Worm (Caenorhabditis elegans) whole organism, mixed stage, embryonic: Measurements from ENCODE around the gene sra-10.
"Not testable (repeated sequence)": the region's sequence is repeated elsewhere in the genome, so short reads cannot be mapped to it uniquely, and the experiment has no call there.

Source experiments
- M03D4.4 ChIP-seq: sonication (generic microtip); optimal IDR thresholded peaks from 2 replicates; lab custom pipeline; 2017; ENCODE audit warnings: mild to moderate bottlenecking, missing genetic modification characterization, missing compliant biosample characterization
- bed-3 ChIP-seq: fragments of 200-800 bp; sonication (Bioruptor generic); optimal IDR thresholded peaks from 3 replicates; lab custom pipeline; 2018; ENCODE audit warnings: mild to moderate bottlenecking, missing genetic modification characterization, moderate library complexity, missing compliant biosample characterization
- blmp-1 ChIP-seq: fragments of 150-350 bp; optimal IDR thresholded peaks from 2 replicates; lab custom pipeline; 2014; ENCODE audit warnings: missing biosample characterization, missing genetic modification characterization
- ceh-39 ChIP-seq: fragments of 150-350 bp; optimal IDR thresholded peaks from 2 replicates; lab custom pipeline; 2014; ENCODE audit warnings: missing biosample characterization, missing genetic modification characterization
- ceh-43 ChIP-seq: fragments of 200-800 bp; sonication (Bioruptor generic); optimal IDR thresholded peaks from 2 replicates; lab custom pipeline; 2018; ENCODE audit warnings: mild to moderate bottlenecking, missing genetic modification characterization, moderate library complexity, missing compliant biosample characterization
- ceh-83 ChIP-seq: fragments of 200-800 bp; sonication (Bioruptor generic); optimal IDR thresholded peaks from 2 replicates; lab custom pipeline; 2018; ENCODE audit warnings: mild to moderate bottlenecking, missing genetic modification characterization, missing compliant biosample characterization
- ces-1 ChIP-seq: fragments of 150-350 bp; optimal IDR thresholded peaks from 2 replicates; lab custom pipeline; 2014; ENCODE audit warnings: missing biosample characterization, missing genetic modification reagents, missing genetic modification characterization
- cnd-1 ChIP-seq: fragments of 200-800 bp; sonication (Bioruptor generic); optimal IDR thresholded peaks from 2 replicates; lab custom pipeline; 2018; ENCODE audit warnings: mild to moderate bottlenecking, missing genetic modification characterization, missing compliant biosample characterization
- drap-1 ChIP-seq: fragments of 200-800 bp; sonication (Bioruptor generic); optimal IDR thresholded peaks from 3 replicates; lab custom pipeline; 2018; ENCODE audit warnings: mild to moderate bottlenecking, missing genetic modification characterization, missing compliant biosample characterization
- elt-1 ChIP-seq: sonication (generic microtip); optimal IDR thresholded peaks from 2 replicates; lab custom pipeline; 2017; ENCODE audit warnings: missing genetic modification characterization, mild to moderate bottlenecking, missing compliant biosample characterization, antibody characterized with exemption, moderate library complexity, borderline replicate concordance; ENCODE audit not compliant: insufficient read depth
- flh-1 ChIP-seq: fragments of 200-800 bp; sonication (Bioruptor generic); optimal IDR thresholded peaks from 2 replicates; lab custom pipeline; 2018; ENCODE audit warnings: mild to moderate bottlenecking, missing genetic modification characterization, moderate library complexity, missing compliant biosample characterization
- ham-2 ChIP-seq: fragments of 200-800 bp; sonication (Bioruptor generic); optimal IDR thresholded peaks from 2 replicates; lab custom pipeline; 2018; ENCODE audit warnings: mild to moderate bottlenecking, missing genetic modification characterization, missing compliant biosample characterization
- hlh-1 ChIP-seq: fragments of 150-350 bp; optimal IDR thresholded peaks from 2 replicates; lab custom pipeline; 2014; ENCODE audit warnings: missing biosample characterization, missing genetic modification reagents, missing genetic modification characterization
- lin-13 ChIP-seq: fragments of 150-350 bp; optimal IDR thresholded peaks from 2 replicates; lab custom pipeline; 2014; ENCODE audit warnings: missing biosample characterization, missing genetic modification characterization
- lin-32 ChIP-seq: fragments of 200-800 bp; sonication (Bioruptor generic); optimal IDR thresholded peaks from 2 replicates; lab custom pipeline; 2018; ENCODE audit warnings: mild to moderate bottlenecking, missing genetic modification characterization, missing compliant biosample characterization
- lsy-2 ChIP-seq: fragments of 150-350 bp; optimal IDR thresholded peaks from 2 replicates; lab custom pipeline; 2014; ENCODE audit warnings: missing biosample characterization, missing genetic modification characterization
- mab-5 ChIP-seq: fragments of 150-350 bp; optimal IDR thresholded peaks from 2 replicates; lab custom pipeline; 2014; ENCODE audit warnings: missing biosample characterization, missing genetic modification characterization
- mep-1 ChIP-seq: fragments of 150-350 bp; optimal IDR thresholded peaks from 2 replicates; lab custom pipeline; 2017; ENCODE audit warnings: missing biosample characterization, missing genetic modification reagents, missing genetic modification characterization, inconsistent platforms
- nhr-12 ChIP-seq: fragments of 150-350 bp; optimal IDR thresholded peaks from 2 replicates; lab custom pipeline; 2014; ENCODE audit warnings: missing biosample characterization, missing genetic modification characterization
- nhr-2 ChIP-seq: fragments of 150-350 bp; optimal IDR thresholded peaks from 2 replicates; lab custom pipeline; 2014; ENCODE audit warnings: missing biosample characterization, missing genetic modification characterization
- nhr-237 ChIP-seq: fragments of 150-350 bp; optimal IDR thresholded peaks from 2 replicates; lab custom pipeline; 2014; ENCODE audit warnings: missing biosample characterization, missing genetic modification characterization
- nhr-28 ChIP-seq: fragments of 150-350 bp; optimal IDR thresholded peaks from 2 replicates; lab custom pipeline; 2014; ENCODE audit warnings: missing biosample characterization, missing genetic modification characterization
- pha-4 ChIP-seq: fragments of 150-350 bp; optimal IDR thresholded peaks from 2 replicates; lab custom pipeline; 2018; ENCODE audit warnings: missing biosample characterization, missing genetic modification reagents, missing genetic modification characterization
- sem-2 ChIP-seq: fragments of 200-800 bp; sonication (Bioruptor generic); optimal IDR thresholded peaks from 2 replicates; lab custom pipeline; 2018; ENCODE audit warnings: mild to moderate bottlenecking, missing genetic modification characterization, missing compliant biosample characterization
- sptf-1 ChIP-seq: sonication (generic microtip); optimal IDR thresholded peaks from 2 replicates; lab custom pipeline; 2017; ENCODE audit warnings: mild to moderate bottlenecking, missing genetic modification characterization, moderate library complexity, missing compliant biosample characterization
- tbx-8 ChIP-seq: fragments of 200-800 bp; sonication (Bioruptor generic); optimal IDR thresholded peaks from 2 replicates; lab custom pipeline; 2018; ENCODE audit warnings: mild to moderate bottlenecking, missing genetic modification characterization, moderate library complexity, missing compliant biosample characterization
- unc-62 ChIP-seq: fragments of 150-350 bp; optimal IDR thresholded peaks from 2 replicates; lab custom pipeline; 2014; ENCODE audit warnings: missing biosample characterization, missing genetic modification reagents, missing genetic modification characterization
- zip-8 ChIP-seq: fragments of 150-350 bp; optimal IDR thresholded peaks from 2 replicates; lab custom pipeline; 2014; ENCODE audit warnings: missing biosample characterization, missing genetic modification characterization

Gene sra-10

DNA sequence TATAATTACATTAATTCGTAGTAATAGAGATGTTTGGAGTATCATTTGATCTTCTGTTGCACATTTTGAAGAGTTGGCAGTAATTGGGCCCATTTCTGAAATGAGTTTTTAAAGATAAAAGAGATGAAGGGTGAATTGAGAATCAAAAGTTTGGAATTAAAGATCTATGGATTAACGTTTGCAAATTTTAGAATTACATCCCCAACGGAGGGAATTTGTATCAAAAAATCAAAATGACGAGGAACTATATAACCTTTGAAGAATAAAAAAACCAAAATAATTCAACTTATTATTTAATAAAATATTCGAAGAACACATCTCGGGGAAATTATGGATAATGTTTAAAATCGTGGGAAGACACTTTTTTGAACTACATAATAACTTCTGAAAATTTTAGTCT lies at the start of gene sra-10:
Gene sra-10, minus strand, starts transcription at position 101 of the 400 bp plus-strand sequence.
- TF ChIP-seq pha-4 (tag; lab: Kevin White, UChicago) (no peak), nhr-12 (tag; lab: Kevin White, UChicago) (no peak), elt-1 (no peak), ceh-43 (GFP tag; lab: Kevin White, UChicago) (no peak), lsy-2 (tag; lab: Kevin White, UChicago) (no peak), nhr-28 (tag; lab: Kevin White, UChicago) (no peak), ham-2 (no peak), cnd-1 (tag; lab: Kevin White, UChicago) (no peak), drap-1 (GFP tag; lab: Kevin White, UChicago) (no peak), lin-13 (tag; lab: Kevin White, UChicago) (no peak), flh-1 (GFP tag; lab: Kevin White, UChicago) (no peak), ces-1 (GFP tag; lab: Kevin White, UChicago) (no peak), mab-5 (tag; lab: Kevin White, UChicago) (no peak)

DNA sequence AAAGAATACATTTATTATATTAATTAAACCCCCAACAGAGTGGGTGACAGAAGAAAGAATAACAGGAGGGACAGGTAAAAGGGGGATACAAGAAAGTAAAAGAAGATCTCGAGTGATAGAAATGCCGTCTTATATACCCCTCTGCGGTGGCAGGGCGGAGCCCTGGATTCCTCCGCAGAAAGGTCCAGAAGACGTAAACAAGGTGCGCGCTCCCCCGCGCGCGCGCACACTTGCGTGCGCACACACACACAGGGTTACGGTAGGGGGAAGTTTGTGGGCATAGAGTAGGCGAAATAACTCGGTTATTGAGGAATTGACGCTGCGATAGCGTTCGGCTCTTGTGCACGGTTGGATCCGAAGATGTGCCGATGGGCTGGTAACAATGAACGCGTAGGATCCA lies 47.0 kb upstream of the sra-10 start, which contains the start of gene R03D7.15:
Gene R03D7.15, plus strand, starts transcription at position 299 of the 400 bp plus-strand sequence.
- not testable (repeated sequence) for TF ChIP-seq sptf-1 (tag; lab: Kevin White, UChicago); ceh-83 (GFP tag; lab: Kevin White, UChicago); tbx-8 (GFP tag; lab: Kevin White, UChicago)

DNA sequence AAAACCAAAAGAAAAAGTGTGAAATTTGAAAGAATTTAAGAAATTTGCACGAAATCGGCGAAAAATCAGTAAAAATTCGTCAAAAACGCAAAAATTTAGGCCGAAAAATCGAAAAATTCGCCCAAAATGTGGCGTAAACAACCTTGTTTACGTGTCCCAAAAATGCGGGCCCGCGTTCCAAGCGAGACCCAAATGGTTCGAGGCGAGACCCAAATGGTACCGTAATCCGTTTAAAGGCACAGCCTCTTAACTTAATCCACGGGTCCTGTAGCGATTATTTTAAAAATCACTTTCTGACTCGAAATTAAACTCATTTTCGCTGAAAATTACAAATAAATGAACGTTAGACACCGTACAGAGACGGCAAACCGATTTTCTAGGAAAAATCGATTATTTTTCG lies 40.4 kb upstream of the sra-10 start:
- TF ChIP-seq sem-2 (no peak), nhr-2 (no peak), zip-8 (tag; lab: Kevin White, UChicago) (no peak), mep-1 (no peak), mab-5 (tag; lab: Kevin White, UChicago) (no peak), lin-32 (GFP tag; lab: Kevin White, UChicago) (no peak), lsy-2 (tag; lab: Kevin White, UChicago) (no peak), hlh-1 (tag; lab: Kevin White, UChicago) (no peak), nhr-237 (tag; lab: Kevin White, UChicago) (no peak), tbx-8 (GFP tag; lab: Kevin White, UChicago) (no peak), ceh-43 (GFP tag; lab: Kevin White, UChicago) (no peak), elt-1 (no peak), blmp-1 (tag; lab: Kevin White, UChicago) (no peak), unc-62 (GFP tag; lab: Kevin White, UChicago) (no peak)

DNA sequence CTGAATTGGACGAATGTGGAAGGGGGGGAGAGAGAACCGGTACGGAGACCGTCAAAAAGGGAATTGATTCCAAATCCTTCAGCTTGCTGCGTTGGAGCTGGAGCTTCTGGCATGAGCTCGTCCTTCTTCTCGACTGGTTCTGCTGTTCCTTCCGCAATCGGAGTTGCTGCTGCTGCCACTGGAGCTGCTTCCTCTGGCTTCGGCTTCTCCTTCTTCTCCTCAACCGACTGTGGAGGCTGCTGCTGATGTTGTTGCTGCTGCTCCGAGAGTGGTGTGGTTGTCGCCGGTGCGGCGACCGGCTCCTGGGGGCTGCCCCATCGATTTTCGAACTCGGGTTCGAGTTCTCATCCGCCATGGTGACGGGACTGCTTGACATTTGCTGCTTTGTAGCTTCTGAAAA lies 39.9 kb upstream of the sra-10 start, which contains the start of gene R03D7.2:
Gene R03D7.2, minus strand, starts transcription at position 399 of the 400 bp plus-strand sequence.
- TF ChIP-seq drap-1 (GFP tag; lab: Kevin White, UChicago) (no peak), nhr-237 (tag; lab: Kevin White, UChicago) (no peak), ceh-39 (tag; lab: Kevin White, UChicago) (no peak), ceh-83 (GFP tag; lab: Kevin White, UChicago) (no peak), ceh-43 (GFP tag; lab: Kevin White, UChicago) (no peak), mep-1 (no peak), elt-1 (no peak), unc-62 (GFP tag; lab: Kevin White, UChicago) (no peak), tbx-8 (GFP tag; lab: Kevin White, UChicago) (no peak), blmp-1 (tag; lab: Kevin White, UChicago) (no peak), sem-2 (no peak), pha-4 (tag; lab: Kevin White, UChicago) (no peak)

DNA sequence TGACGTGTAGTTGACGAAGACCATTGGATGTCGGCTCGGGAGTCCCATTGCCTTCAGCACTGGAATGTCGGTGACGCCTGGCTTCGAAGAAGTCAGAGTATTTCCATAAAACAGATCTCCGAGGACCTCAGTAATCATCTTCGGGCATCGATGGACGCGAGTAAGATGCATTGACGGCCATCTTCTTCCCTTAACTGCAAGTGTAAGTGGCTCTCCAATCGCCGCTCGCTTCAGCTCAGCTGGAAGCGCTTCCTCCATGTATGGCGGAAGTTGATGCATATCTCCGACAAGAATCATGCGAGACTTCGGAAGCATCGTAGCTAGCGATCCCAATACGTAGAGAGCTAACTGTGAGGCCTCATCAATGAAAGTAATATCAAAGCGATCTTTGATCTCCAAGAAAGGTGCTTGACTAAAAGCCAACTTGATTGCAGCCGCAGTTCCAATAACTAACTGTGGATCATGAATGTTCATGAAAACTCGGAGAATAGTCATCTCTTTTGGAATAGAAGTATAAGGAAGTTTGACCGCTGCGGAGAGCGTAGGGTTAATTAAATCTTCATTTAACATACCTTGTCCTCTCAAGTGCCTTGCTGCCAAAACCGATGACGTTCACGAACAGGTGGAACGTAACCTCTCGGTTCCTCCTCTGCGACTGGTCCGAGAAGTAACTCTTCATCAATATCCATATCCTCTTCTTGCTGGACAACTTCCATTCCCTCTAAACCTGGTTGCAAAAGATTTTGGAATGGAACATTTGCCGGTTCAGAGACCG lies 39.2 kb upstream of the sra-10 start:
- TF ChIP-seq ces-1 (GFP tag; lab: Kevin White, UChicago), result no peak
- no peak for TF ChIP-seq ceh-83 (GFP tag; lab: Kevin White, UChicago)
- TF ChIP-seq sem-2, result no peak
- TF ChIP-seq zip-8 (tag; lab: Kevin White, UChicago), result no peak
- no peak for TF ChIP-seq lin-32 (GFP tag; lab: Kevin White, UChicago)
- no peak for TF ChIP-seq bed-3 (GFP tag; lab: Kevin White, UChicago)
- TF ChIP-seq cnd-1 (tag; lab: Kevin White, UChicago), result no peak
- no peak for TF ChIP-seq M03D4.4
